Worm (Caenorhabditis elegans): ENCODE data around the gene srpa-68.

Gene srpa-68

DNA sequence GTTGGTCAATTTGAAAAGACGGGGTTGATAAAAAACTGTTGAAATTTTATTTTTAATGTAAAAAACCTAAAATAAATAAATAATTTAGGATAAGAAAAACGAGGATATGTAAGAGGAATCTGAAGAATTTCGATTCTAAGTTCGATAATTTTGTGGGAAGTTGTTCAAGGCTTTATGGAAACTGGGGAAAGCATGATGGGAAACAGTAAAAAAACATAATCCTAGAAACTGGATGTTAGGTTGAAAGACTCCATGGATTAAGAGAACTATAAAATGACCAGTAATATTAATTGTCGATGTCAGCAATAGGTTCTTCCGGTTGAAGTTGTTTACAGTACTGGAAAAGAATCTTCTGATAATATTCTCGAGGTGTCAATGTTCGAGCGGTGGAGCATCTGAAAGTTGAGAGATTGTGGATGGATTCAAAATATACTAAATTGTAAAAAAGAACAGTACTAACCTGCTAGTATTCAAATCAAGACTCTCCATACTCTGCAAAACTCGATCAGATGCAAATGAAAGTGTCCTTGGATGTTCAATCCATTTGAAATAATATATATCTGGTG is 28.9 kb upstream of the srpa-68 start (continued):
- TF ChIP-seq unc-62 (GFP tag; optimal IDR thresholded peaks at IDR 0.05): no peak
- TF ChIP-seq Y53F4B.3 (GFP tag; IDR thresholded peaks at IDR 0.05): no peak
- TF ChIP-seq nfya-2 (GFP tag; IDR thresholded peaks at IDR 0.05): no peak
- peak; percentile 15 for TF ChIP-seq chd-7 (tag; optimal IDR thresholded peaks at IDR 0.05)
- TF ChIP-seq ekl-4 (GFP tag; IDR thresholded peaks at IDR 0.05): peak; percentile 77; the same call in 1 of the 2 replicates
- 0 out of 2 replicates have a peak, but pooled peaks have one; percentile 15 for TF ChIP-seq Y56A3A.18 (GFP tag; IDR thresholded peaks at IDR 0.05)
- no peak for TF ChIP-seq tlf-1 (GFP tag; optimal IDR thresholded peaks at IDR 0.05)
- TF ChIP-seq hmg-1.2 (GFP tag; IDR thresholded peaks at IDR 0.05): no peak
- peak; percentile 16; the same call in 1 of the 2 replicates for TF ChIP-seq B0336.3 (GFP tag; IDR thresholded peaks at IDR 0.05)
- no peak for TF ChIP-seq ceh-40 (GFP tag; IDR thresholded peaks at IDR 0.05)
- TF ChIP-seq ceh-58 (GFP tag; IDR thresholded peaks at IDR 0.05): no peak
- 0 out of 2 replicates have a peak, but pooled peaks have one; percentile 19 for TF ChIP-seq pbrm-1 (GFP tag; IDR thresholded peaks at IDR 0.05)
- TF ChIP-seq Y53G8AR.9 (GFP tag; conservative IDR thresholded peaks at IDR 0.05): peak; percentile 20; the same call in 1 of the 2 replicates

DNA sequence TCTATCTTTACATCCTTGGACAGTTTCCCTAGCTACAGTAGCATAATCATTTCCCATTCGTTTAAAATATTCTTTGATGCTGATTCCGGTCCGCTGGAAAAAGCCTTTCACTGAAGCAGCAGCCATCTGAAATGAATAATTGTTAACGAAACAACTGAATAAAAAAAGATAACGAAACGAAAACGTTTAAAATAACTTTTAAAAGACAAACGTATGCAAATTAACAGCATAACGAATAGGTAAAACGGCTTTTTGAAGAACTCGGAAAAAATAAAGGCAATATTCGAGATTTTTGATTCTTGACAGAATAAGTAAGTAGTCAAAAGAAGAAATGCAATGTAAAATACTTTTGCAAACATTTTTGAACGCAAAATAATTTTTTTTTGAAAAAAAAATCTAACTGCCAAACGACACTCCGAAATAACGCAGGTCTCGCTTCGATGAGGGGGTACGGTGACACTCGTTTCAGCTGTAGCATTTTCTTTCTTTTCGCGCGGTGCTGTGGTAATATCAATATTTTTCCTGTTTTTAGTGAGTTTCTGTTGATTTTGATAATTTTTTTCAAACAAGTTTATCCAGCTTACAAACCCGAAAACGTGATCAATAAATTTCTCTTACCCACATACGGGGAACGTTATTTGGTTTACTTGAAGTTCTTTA is 26.6 kb upstream of the srpa-68 start, which contains the start of the genes R04F11.5 and R04F11.2:
Gene R04F11.5 (minus strand): TSS at position 126 of the 660 bp plus-strand sequence.
Gene R04F11.2 (plus strand): TSS at position 488 of the 660 bp plus-strand sequence.
- no peak for TF ChIP-seq ztf-22 (GFP tag; optimal IDR thresholded peaks at IDR 0.05)
- TF ChIP-seq snpc-1.1 (tag; optimal IDR thresholded peaks at IDR 0.05; ENCODE audit: insufficient read depth): peak; percentile 9
- TF ChIP-seq zfh-2 (GFP tag; conservative IDR thresholded peaks at IDR 0.05): no peak
- TF ChIP-seq madf-3 (GFP tag; IDR thresholded peaks at IDR 0.05): 0 out of 2 replicates have a peak, but pooled peaks have one; percentile 60
- peak; percentile 88 for TF ChIP-seq madf-6 (GFP tag; IDR thresholded peaks at IDR 0.05)
- no peak for TF ChIP-seq F55B11.4 (tag; optimal IDR thresholded peaks at IDR 0.05; ENCODE audit: borderline replicate concordance, insufficient read depth)
- no peak for TF ChIP-seq snpc-4 (GFP tag; optimal IDR thresholded peaks at IDR 0.05)
- peak; percentile 31 to 66 (median 38) for TF ChIP-seq snpc-4 (tag; optimal IDR thresholded peaks at IDR 0.05)
- TF ChIP-seq mel-28 (tag; optimal IDR thresholded peaks at IDR 0.05; ENCODE audit: borderline replicate concordance): no peak
- peak; percentile 44 for TF ChIP-seq ZK185.1 (tag; optimal IDR thresholded peaks at IDR 0.05; ENCODE audit: poor library complexity, severe bottlenecking)
- peak; percentile 40 for TF ChIP-seq xnd-1 (tag; optimal IDR thresholded peaks at IDR 0.05)
- TF ChIP-seq Y53G8AR.9 (GFP tag; conservative IDR thresholded peaks at IDR 0.05): peak; percentile 46; the same call in 1 of the 2 replicates
- peak; percentile 94 for TF ChIP-seq F33H1.4 (GFP tag; IDR thresholded peaks at IDR 0.05)
- TF ChIP-seq ztf-18 (tag; optimal IDR thresholded peaks at IDR 0.05): peak; percentile 83
- peak; percentile 64 for TF ChIP-seq F49E8.2 (tag; optimal IDR thresholded peaks at IDR 0.05; ENCODE audit: insufficient read depth)
- no peak for TF ChIP-seq chd-7 (tag; optimal IDR thresholded peaks at IDR 0.05)
- TF ChIP-seq madf-8 (GFP tag; conservative IDR thresholded peaks at IDR 0.05): peak; percentile 67
- TF ChIP-seq lin-35 (GFP tag; optimal IDR thresholded peaks at IDR 0.05): peak; percentile 10 to 81 (median 15)
- peak; percentile 64 for TF ChIP-seq mcd-1 (GFP tag; IDR thresholded peaks at IDR 0.05)
- TF ChIP-seq mes-4 (tag; optimal IDR thresholded peaks at IDR 0.05): no peak
- peak; percentile 39 for TF ChIP-seq ceh-27 (GFP tag; optimal IDR thresholded peaks at IDR 0.05)
- peak; percentile 60 for TF ChIP-seq tbp1 (GFP tag; optimal IDR thresholded peaks at IDR 0.05)
- peak; percentile 83 for TF ChIP-seq snpc-1.3 (tag; optimal IDR thresholded peaks at IDR 0.05; ENCODE audit: insufficient read depth)
- TF ChIP-seq tlf-1 (GFP tag; optimal IDR thresholded peaks at IDR 0.05): peak; percentile 40
- peak; percentile 58 for TF ChIP-seq hmg-1.2 (GFP tag; IDR thresholded peaks at IDR 0.05)
- no peak for TF ChIP-seq Y56A3A.18 (GFP tag; IDR thresholded peaks at IDR 0.05)
- TF ChIP-seq hsf-1 (GFP tag; IDR thresholded peaks at IDR 0.05): 0 out of 2 replicates have a peak, but pooled peaks have one; percentile 55
- TF ChIP-seq lin-54 (GFP tag; optimal IDR thresholded peaks at IDR 0.05): peak; percentile 77
- TF ChIP-seq ceh-91 (GFP tag; IDR thresholded peaks at IDR 0.05): peak; percentile 81
- TF ChIP-seq attf-6 (GFP tag; IDR thresholded peaks at IDR 0.05): no peak
- no peak for TF ChIP-seq Y53F4B.3 (GFP tag; IDR thresholded peaks at IDR 0.05)
- TF ChIP-seq aptf-2 (GFP tag; conservative IDR thresholded peaks at IDR 0.05): no peak
- peak; percentile 58 for TF ChIP-seq D2030.7 (GFP tag; IDR thresholded peaks at IDR 0.05)
- TF ChIP-seq lsl-1 (GFP tag; optimal IDR thresholded peaks at IDR 0.05): peak; percentile 95
- TF ChIP-seq F23B12.7 (tag; optimal IDR thresholded peaks at IDR 0.05; ENCODE audit: insufficient read depth): peak; percentile 66
- TF ChIP-seq attf-5 (GFP tag; optimal IDR thresholded peaks at IDR 0.05): peak; percentile 88

All from whole organism, young adult.